Fruit fly (Drosophila melanogaster): ENCODE data around the gene Ctl1.

Ctl1 gene

DNA sequence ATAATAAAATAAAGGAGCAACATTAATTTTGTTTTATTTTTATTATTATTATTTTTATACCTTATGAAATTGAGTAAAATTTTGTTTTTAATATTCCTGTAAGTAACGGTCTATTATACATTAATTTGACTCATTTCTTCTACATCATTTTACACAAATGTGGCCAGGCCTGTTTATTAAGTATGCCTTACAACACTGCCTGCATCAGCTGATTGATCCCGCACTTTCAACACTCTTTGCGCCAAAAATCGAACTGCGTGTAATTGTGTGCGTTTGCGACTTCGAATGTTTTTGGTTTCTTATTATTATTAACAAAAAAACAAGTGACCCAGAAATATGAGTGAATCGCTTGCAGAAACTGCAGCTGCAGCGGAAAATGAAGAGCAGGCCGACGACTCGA, 35.5 kb downstream of the Ctl1 start, which contains the start of gene Claspin (continued):
- TF ChIP-seq Rel (GFP tag; optimal IDR thresholded peaks at IDR 0.05) = no peak
- no peak for TF ChIP-seq Rel (tag; optimal IDR thresholded peaks at IDR 0.05)

DNA sequence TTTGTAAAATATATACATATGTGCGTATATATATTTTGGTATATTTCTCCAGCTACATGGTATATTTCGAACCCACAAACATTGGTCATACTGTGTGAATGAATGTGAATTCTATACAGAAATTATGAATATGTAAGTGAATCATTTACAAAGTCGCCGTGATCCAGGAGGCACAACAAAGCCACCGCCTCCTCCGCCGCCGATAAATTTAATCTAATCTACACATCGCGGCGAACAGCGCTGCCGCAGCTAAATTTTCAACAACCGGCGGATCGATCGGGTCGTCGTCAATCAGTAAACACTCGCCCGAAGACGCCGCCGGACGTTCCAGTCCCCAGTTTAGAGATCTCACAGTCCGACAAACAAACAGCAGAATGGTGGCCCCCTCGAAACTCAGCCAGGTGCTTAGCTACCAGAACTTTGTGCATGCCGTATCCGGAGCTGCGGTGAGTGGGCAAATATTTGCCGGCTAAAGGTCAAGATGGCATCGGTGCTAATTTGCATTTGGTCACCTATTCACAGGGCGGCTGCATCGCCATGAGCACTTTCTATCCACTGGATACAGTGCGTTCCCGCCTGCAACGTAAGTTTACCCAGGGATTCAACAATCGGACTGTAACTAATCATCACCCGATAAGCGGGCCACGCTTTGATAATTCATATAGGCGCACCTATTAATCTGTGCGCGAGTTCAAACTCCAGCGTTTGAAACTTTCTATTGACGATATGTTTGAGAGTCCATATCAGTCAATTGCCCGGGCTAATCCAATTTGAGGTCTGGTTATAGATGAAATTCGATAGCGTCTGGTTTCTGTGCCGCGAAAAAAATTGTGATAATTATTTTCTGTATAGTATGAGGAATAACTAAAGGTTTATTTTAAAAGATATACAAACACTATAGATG, 41.2 kb downstream of the Ctl1 start, which contains the start of gene PMP34:
Gene PMP34 (plus strand): TSS at position 79 of the 904 bp plus-strand sequence.
- TF ChIP-seq fru (GFP tag; optimal IDR thresholded peaks at IDR 0.05) (peak; percentile 64), br (GFP tag; optimal IDR thresholded peaks at IDR 0.05) (no peak), foxo (GFP tag; optimal IDR thresholded peaks at IDR 0.05) (no peak), Hnf4 (GFP tag; optimal IDR thresholded peaks at IDR 0.05) (peak; percentile 13), Abd-B (GFP tag; optimal IDR thresholded peaks at IDR 0.05) (no peak), usp (GFP tag; optimal IDR thresholded peaks at IDR 0.05) (no peak), Vsx2 (GFP tag; optimal IDR thresholded peaks at IDR 0.05; ENCODE audit: partially characterized antibody) (no peak), h (GFP tag; optimal IDR thresholded peaks at IDR 0.05) (peak; percentile 12)

DNA sequence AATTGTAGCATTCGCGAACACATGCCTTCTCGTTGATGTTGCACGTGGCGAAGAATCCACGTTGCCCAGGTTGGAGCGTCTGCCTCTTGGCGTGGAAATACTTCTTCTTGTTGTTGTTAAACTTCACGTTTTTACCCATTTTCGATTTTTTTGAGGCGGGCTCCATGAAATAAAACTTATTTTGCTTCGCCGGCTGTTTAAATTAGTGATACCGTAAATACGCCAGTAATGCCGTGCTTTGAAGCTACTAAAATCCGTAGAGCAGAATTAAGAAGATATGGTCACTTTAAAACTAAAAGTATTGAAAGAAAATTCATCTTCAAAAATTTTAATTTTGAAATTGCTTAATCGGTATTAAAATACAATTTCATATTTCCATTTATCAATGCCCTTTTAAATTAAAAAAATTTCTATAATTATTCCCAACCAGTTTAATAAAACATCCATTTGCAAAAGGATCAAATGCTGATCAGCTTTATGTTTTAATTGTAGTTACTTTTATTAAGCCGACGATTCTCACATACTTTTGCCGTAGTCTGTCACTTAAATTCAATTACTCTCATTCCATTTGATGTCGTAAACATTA, 44.4 kb downstream of the Ctl1 start, which contains the start of gene CG15014:
Gene CG15014 (minus strand): TSS at position 228 of the 586 bp plus-strand sequence.
- TF ChIP-seq Dfd (GFP tag; optimal IDR thresholded peaks at IDR 0.05) = no peak
- TF ChIP-seq Vsx2 (GFP tag; optimal IDR thresholded peaks at IDR 0.05; ENCODE audit: partially characterized antibody) = no peak
- no peak for TF ChIP-seq Hr78 (GFP tag; optimal IDR thresholded peaks at IDR 0.05)
- TF ChIP-seq Dif (GFP tag; optimal IDR thresholded peaks at IDR 0.05; ENCODE audit: partially characterized antibody) = no peak
- TF ChIP-seq dsf (GFP tag; optimal IDR thresholded peaks at IDR 0.05; ENCODE audit: borderline replicate concordance) = no peak
- TF ChIP-seq h (GFP tag; optimal IDR thresholded peaks at IDR 0.05) = no peak
- no peak for TF ChIP-seq rgr (GFP tag; optimal IDR thresholded peaks at IDR 0.05)
- TF ChIP-seq psq (GFP tag; optimal IDR thresholded peaks at IDR 0.05) = no peak
- TF ChIP-seq dmrt93B (GFP tag; optimal IDR thresholded peaks at IDR 0.05) = no peak
- no peak for TF ChIP-seq Sp1 (GFP tag; optimal IDR thresholded peaks at IDR 0.05)
- TF ChIP-seq tai (GFP tag; optimal IDR thresholded peaks at IDR 0.05) = no peak

DNA sequence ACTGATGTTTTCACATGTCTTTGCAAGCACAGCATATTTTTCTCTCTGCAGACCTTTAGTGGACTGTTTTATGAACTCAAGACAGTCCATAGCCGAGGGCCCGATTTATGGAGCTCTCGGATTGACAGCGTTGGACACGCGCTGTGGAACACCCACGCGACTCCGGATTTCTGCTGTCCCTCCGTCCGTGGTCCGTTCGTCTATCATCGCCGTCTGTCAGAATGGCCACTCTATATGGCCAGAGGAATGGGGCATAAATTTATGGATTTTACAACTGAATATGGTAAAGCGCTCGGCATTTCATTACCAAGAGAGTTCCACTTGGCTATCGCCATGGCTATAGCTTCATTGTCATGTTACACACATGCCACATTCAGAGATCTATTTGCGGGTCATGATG, 50.3 kb downstream of the Ctl1 start:
- TF ChIP-seq Sp1 (GFP tag; optimal IDR thresholded peaks at IDR 0.05) = no peak
- no peak for TF ChIP-seq Jra (GFP tag; optimal IDR thresholded peaks at IDR 0.05)
- no peak for TF ChIP-seq HLH106 (tag; optimal IDR thresholded peaks at IDR 0.05)
- TF ChIP-seq CrebA (GFP tag; optimal IDR thresholded peaks at IDR 0.05; ENCODE audit: borderline replicate concordance) = no peak
- TF ChIP-seq lola (GFP tag; optimal IDR thresholded peaks at IDR 0.05) = no peak
- no peak for TF ChIP-seq Vsx2 (GFP tag; optimal IDR thresholded peaks at IDR 0.05; ENCODE audit: partially characterized antibody)
- no peak for TF ChIP-seq woc (GFP tag; optimal IDR thresholded peaks at IDR 0.05)
- no peak for TF ChIP-seq CG9705 (GFP tag; optimal IDR thresholded peaks at IDR 0.05)
- TF ChIP-seq Dif (GFP tag; optimal IDR thresholded peaks at IDR 0.05; ENCODE audit: partially characterized antibody) = no peak
- no peak for TF ChIP-seq Hr83 (GFP tag; optimal IDR thresholded peaks at IDR 0.05; ENCODE audit: poor library complexity, severe bottlenecking)
- TF ChIP-seq sv (GFP tag; optimal IDR thresholded peaks at IDR 0.05) = no peak
- no peak for TF ChIP-seq OdsH (GFP tag; optimal IDR thresholded peaks at IDR 0.05)
- no peak for TF ChIP-seq dmrt93B (GFP tag; optimal IDR thresholded peaks at IDR 0.05)
- no peak for TF ChIP-seq h (GFP tag; optimal IDR thresholded peaks at IDR 0.05)
